Worm (Caenorhabditis elegans): ENCODE measurements around the gene pqn-51.

Gene pqn-51

DNA sequence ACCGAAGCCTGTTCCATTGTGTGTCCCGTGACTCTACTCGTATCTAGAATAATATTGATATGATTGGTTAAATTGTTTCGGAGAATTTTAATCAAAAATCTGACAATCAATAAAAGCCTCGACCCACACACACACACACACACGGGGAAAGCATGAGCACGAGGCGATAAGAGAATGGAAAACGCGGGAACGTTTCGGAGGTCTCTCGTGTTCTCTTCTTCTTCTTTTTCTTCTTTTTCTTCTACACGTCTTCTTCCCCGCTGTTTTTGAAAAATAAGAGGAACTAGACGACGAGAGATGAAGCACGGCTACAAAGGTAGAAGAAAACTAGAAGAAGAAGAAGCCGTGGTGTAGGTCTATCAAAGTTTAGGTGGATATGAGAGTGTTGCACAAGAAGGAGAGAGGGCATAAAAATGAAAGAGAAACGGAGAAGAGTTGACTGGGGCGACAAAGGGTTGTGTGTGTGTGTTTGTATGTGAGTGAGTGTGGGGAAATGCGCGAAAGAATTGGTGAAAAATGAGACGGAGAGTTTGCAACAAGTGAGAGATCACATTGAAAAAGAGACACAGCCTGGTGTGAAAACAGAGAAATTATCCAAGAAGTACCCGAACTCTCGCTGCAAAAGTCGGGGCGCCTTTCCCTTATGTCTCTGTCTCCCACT, 15.5 kb downstream of the pqn-51 start, which contains the start of gene mlk-1 (continued):
- no peak for TF ChIP-seq snpc-4 (GFP tag; optimal IDR thresholded peaks at IDR 0.05)
- peak in 3 of 4 experiments; percentile 7 to 35 (median 9) for TF ChIP-seq snpc-4 (tag; optimal IDR thresholded peaks at IDR 0.05)
- TF ChIP-seq bed-1 (GFP tag; IDR thresholded peaks at IDR 0.05), result no peak
- no peak for TF ChIP-seq attf-6 (GFP tag; IDR thresholded peaks at IDR 0.05)
- TF ChIP-seq repo-1 (tag; optimal IDR thresholded peaks at IDR 0.05), result no peak
- TF ChIP-seq aptf-3 (GFP tag; IDR thresholded peaks at IDR 0.05), result no peak
- no peak for TF ChIP-seq rcor-1 (GFP tag; IDR thresholded peaks at IDR 0.05)
- TF ChIP-seq B0336.3 (GFP tag; IDR thresholded peaks at IDR 0.05), result peak; percentile 73; the same call in 1 of the 2 replicates
- peak; percentile 59; the same call in 1 of the 2 replicates for TF ChIP-seq hmg-1.2 (GFP tag; IDR thresholded peaks at IDR 0.05)
- peak; percentile 22 for TF ChIP-seq ztf-18 (tag; optimal IDR thresholded peaks at IDR 0.05)

DNA sequence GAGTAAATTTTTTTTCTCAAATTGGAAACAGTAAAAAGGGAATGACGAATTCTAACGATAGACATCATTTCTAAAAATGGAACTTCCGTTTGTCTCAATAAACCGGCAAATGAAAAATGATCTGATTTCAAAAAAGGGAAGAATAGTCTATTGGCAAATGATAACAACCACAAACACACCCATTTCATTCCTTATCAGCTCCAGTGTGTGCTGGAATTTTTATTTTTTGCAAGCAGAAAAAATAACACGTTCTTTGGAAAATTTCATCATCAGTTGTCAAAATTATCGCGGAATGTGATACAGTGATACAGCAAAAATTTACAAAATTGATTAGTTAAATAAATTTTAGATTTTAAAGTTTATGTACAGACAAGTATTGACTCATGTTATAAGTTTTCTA, 18.0 kb downstream of the pqn-51 start:
- TF ChIP-seq mxl-1 (tag; optimal IDR thresholded peaks at IDR 0.05), result no peak
- peak; percentile 67 for TF ChIP-seq unc-62 (GFP tag; optimal IDR thresholded peaks at IDR 0.05)
- TF ChIP-seq cebp-1 (GFP tag; IDR thresholded peaks at IDR 0.05), result peak; percentile 48; the same call in 1 of the 2 replicates
- TF ChIP-seq cebp-1 (tag; optimal IDR thresholded peaks at IDR 0.05), result peak; percentile 74
- peak; percentile 87 for TF ChIP-seq nhr-80 (tag; optimal IDR thresholded peaks at IDR 0.05)
- no peak for TF ChIP-seq ets-4 (GFP tag; optimal IDR thresholded peaks at IDR 0.05)

DNA sequence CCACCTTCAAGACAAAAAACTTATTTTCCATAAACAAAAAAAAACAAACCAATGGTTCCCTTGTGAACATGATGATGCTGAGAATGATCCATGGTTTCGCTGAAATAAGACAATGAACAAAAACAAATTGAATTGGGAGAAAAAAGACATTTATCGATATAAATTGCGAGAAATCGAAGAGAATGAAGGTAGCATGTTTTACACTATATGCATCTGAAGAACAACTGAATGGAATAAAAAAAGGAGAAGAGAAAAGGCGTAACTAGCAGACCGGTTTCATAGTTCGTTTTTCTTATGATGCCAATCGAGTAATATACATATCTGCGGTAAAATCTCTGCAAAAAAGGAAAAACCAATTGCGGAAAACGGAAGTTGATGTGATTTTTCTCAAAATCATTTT, 20.0 kb downstream of the pqn-51 start, which contains the start of gene Y58A7A.1:
Gene Y58A7A.1 (minus strand): TSS at position 101 of the 400 bp plus-strand sequence.
- TF ChIP-seq madf-8 (GFP tag; conservative IDR thresholded peaks at IDR 0.05), result no peak
- TF ChIP-seq aptf-3 (GFP tag; IDR thresholded peaks at IDR 0.05), result no peak
- no peak for TF ChIP-seq mxl-1 (tag; optimal IDR thresholded peaks at IDR 0.05)
- TF ChIP-seq ekl-4 (GFP tag; IDR thresholded peaks at IDR 0.05), result no peak
- TF ChIP-seq unc-62 (GFP tag; optimal IDR thresholded peaks at IDR 0.05), result no peak
- TF ChIP-seq ztf-25 (GFP tag; IDR thresholded peaks at IDR 0.05), result no peak
- TF ChIP-seq ztf-3 (GFP tag; optimal IDR thresholded peaks at IDR 0.05), result no peak
- TF ChIP-seq F55B11.4 (tag; optimal IDR thresholded peaks at IDR 0.05; ENCODE audit: borderline replicate concordance, insufficient read depth), result no peak
- no peak for TF ChIP-seq hrde-1 (tag; optimal IDR thresholded peaks at IDR 0.05; ENCODE audit: borderline replicate concordance)
- no peak for TF ChIP-seq madf-6 (GFP tag; IDR thresholded peaks at IDR 0.05)
- no peak for TF ChIP-seq nfya-2 (GFP tag; IDR thresholded peaks at IDR 0.05)

DNA sequence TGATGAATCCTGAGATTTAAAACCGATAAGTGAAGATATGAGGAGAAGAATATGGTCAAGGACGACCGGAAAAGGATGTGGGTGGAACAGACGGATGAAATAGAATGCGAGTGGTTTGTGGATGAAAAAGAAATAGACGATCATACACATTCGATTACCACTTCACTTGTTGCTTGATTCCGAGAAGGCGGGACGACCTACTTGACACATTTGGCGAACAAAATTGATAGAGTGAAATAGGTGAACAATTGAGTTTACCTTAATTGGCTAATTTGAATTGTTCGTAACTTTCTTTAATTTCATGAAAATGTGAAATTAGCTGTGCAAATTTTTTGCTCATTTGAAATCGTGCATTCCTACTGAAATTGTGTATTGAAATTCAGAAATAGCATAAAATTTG, 22.7 kb downstream of the pqn-51 start, which contains the start of gene Y58A7A.2:
Gene Y58A7A.2 (minus strand): TSS at position 101 of the 400 bp plus-strand sequence.
- no peak for TF ChIP-seq rec-8 (tag; optimal IDR thresholded peaks at IDR 0.05)
- TF ChIP-seq D2030.7 (GFP tag; IDR thresholded peaks at IDR 0.05), result no peak
- TF ChIP-seq hlh-12 (tag; optimal IDR thresholded peaks at IDR 0.05), result no peak
- no peak for TF ChIP-seq dpff-1 (tag; optimal IDR thresholded peaks at IDR 0.05)
- no peak for TF ChIP-seq B0336.3 (GFP tag; IDR thresholded peaks at IDR 0.05)
- TF ChIP-seq F57C9.4 (tag; optimal IDR thresholded peaks at IDR 0.05), result no peak
- TF ChIP-seq K11D2.4 (GFP tag; IDR thresholded peaks at IDR 0.05), result no peak
- TF ChIP-seq nhr-80 (tag; optimal IDR thresholded peaks at IDR 0.05), result no peak
- no peak for TF ChIP-seq hsf-1 (GFP tag; IDR thresholded peaks at IDR 0.05)
- no peak for TF ChIP-seq let-526 (GFP tag; IDR thresholded peaks at IDR 0.05)
- no peak for TF ChIP-seq athp-1 (tag; optimal IDR thresholded peaks at IDR 0.05)
- TF ChIP-seq Y67H2A.10 (GFP tag; conservative IDR thresholded peaks at IDR 0.05), result no peak

Measured in whole organism, young adult.